Worm (Caenorhabditis elegans): Measurements from ENCODE around the gene C17C3.3.
A peak's percentile ranks its signal among the peaks of the same experiment; 100 is the strongest.

The C17C3.3 gene

ce11 chrII:5551517-5551916 is 10.0 kb upstream of the C17C3.3 start, which contains the start of gene C17C3.5:
C17C3.5 (plus strand) TSS chrII:5551817.
- no peak for TF ChIP-seq snpc-1.1 (tag; optimal IDR thresholded peaks at IDR 0.05; ENCODE audit: insufficient read depth)
- TF ChIP-seq Y67H2A.10 (GFP tag; conservative IDR thresholded peaks at IDR 0.05), result no peak
- no peak for TF ChIP-seq ztf-18 (tag; optimal IDR thresholded peaks at IDR 0.05)
- no peak for TF ChIP-seq dox-1 (GFP tag; IDR thresholded peaks at IDR 0.05)
- no peak for TF ChIP-seq D2030.7 (GFP tag; IDR thresholded peaks at IDR 0.05)
- TF ChIP-seq unc-130 (GFP tag; optimal IDR thresholded peaks at IDR 0.05), result no peak
- no peak for TF ChIP-seq pbrm-1 (GFP tag; IDR thresholded peaks at IDR 0.05)
- TF ChIP-seq hsf-1 (GFP tag; IDR thresholded peaks at IDR 0.05), result no peak
- no peak for TF ChIP-seq nfya-1 (tag; optimal IDR thresholded peaks at IDR 0.05; ENCODE audit: borderline replicate concordance, insufficient read depth)
- no peak for TF ChIP-seq C17E4.6 (GFP tag; IDR thresholded peaks at IDR 0.05)
- no peak for TF ChIP-seq F49E8.2 (tag; optimal IDR thresholded peaks at IDR 0.05; ENCODE audit: insufficient read depth)
- no peak for TF ChIP-seq attf-5 (GFP tag; optimal IDR thresholded peaks at IDR 0.05)
- TF ChIP-seq B0019.2 (GFP tag; conservative IDR thresholded peaks at IDR 0.05), result no peak

- peak; percentile 2 for TF ChIP-seq nhr-80 (tag; optimal IDR thresholded peaks at IDR 0.05)
- no peak for TF ChIP-seq ztf-6 (GFP tag; IDR thresholded peaks at IDR 0.05)
Measured at ce11 chrII:5553531-5553930, 8.0 kb upstream of the C17C3.3 start.

DNA sequence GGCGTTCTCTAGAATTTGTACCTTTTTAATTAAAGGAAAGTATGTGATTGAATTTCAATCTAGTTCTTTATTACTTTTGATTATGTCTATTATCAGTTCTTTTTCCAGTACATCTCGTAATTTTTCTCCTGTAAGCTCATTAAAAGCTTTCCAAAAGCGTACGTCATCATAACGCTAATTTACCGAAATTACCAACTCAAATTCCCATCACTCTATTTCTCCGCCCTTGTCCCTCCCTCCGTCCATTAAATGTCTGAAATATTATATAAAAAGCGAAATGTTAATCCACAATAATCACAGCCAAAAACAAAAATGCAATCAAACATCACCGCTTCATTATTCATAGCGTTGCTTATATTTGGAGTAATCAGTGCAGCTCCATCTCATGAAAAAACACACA is 7.2 kb upstream of the C17C3.3 start, which contains the start of gene ins-12:
Gene ins-12 (plus strand): TSS at position 301 of the 400 bp plus-strand sequence.
- TF ChIP-seq hlh-12 (tag; optimal IDR thresholded peaks at IDR 0.05), result no peak
- TF ChIP-seq sdz-38 (tag; optimal IDR thresholded peaks at IDR 0.05), result no peak
- no peak for TF ChIP-seq zfh-2 (GFP tag; conservative IDR thresholded peaks at IDR 0.05)
- TF ChIP-seq nfya-1 (tag; optimal IDR thresholded peaks at IDR 0.05; ENCODE audit: borderline replicate concordance, insufficient read depth), result no peak
- TF ChIP-seq lin-40 (tag; optimal IDR thresholded peaks at IDR 0.05), result no peak
- TF ChIP-seq C17E4.6 (GFP tag; IDR thresholded peaks at IDR 0.05), result no peak
- no peak for TF ChIP-seq madf-10 (tag; optimal IDR thresholded peaks at IDR 0.05)
- no peak for TF ChIP-seq B0035.1 (tag; optimal IDR thresholded peaks at IDR 0.05)
- no peak for TF ChIP-seq egl-18 (GFP tag; IDR thresholded peaks at IDR 0.05)
- TF ChIP-seq B0019.2 (GFP tag; conservative IDR thresholded peaks at IDR 0.05), result no peak
- no peak for TF ChIP-seq B0336.3 (GFP tag; IDR thresholded peaks at IDR 0.05)
- no peak for TF ChIP-seq snpc-3.4 (tag; optimal IDR thresholded peaks at IDR 0.05)
- no peak for TF ChIP-seq ama-1 (optimal IDR thresholded peaks at IDR 0.05)
- TF ChIP-seq ama-1 (GFP tag; optimal IDR thresholded peaks at IDR 0.05), result no peak
- TF ChIP-seq F55B11.4 (tag; optimal IDR thresholded peaks at IDR 0.05; ENCODE audit: borderline replicate concordance, insufficient read depth), result no peak
- TF ChIP-seq rcor-1 (GFP tag; IDR thresholded peaks at IDR 0.05), result no peak
- TF ChIP-seq rpc-1 (optimal IDR thresholded peaks at IDR 0.05), result no peak
- TF ChIP-seq rpc-1 (tag; optimal IDR thresholded peaks at IDR 0.05), result no peak
- TF ChIP-seq Y53F4B.3 (GFP tag; IDR thresholded peaks at IDR 0.05), result no peak
- no peak for TF ChIP-seq cebp-2 (GFP tag; IDR thresholded peaks at IDR 0.05)
- no peak for TF ChIP-seq hmg-20 (GFP tag; IDR thresholded peaks at IDR 0.05)

- peak; percentile 11 for TF ChIP-seq unc-62 (GFP tag; optimal IDR thresholded peaks at IDR 0.05)
- no peak for TF ChIP-seq ceh-40 (GFP tag; IDR thresholded peaks at IDR 0.05)
- TF ChIP-seq attf-6 (GFP tag; IDR thresholded peaks at IDR 0.05), result no peak
- TF ChIP-seq ceh-100 (GFP tag; IDR thresholded peaks at IDR 0.05), result no peak
- TF ChIP-seq ztf-25 (GFP tag; IDR thresholded peaks at IDR 0.05), result no peak
- TF ChIP-seq mxl-1 (tag; optimal IDR thresholded peaks at IDR 0.05), result no peak
- TF ChIP-seq nhr-80 (tag; optimal IDR thresholded peaks at IDR 0.05), result peak; percentile 27
- TF ChIP-seq aptf-3 (GFP tag; IDR thresholded peaks at IDR 0.05), result no peak
- no peak for TF ChIP-seq Y67H2A.10 (GFP tag; conservative IDR thresholded peaks at IDR 0.05)
- no peak for TF ChIP-seq F55B11.4 (tag; optimal IDR thresholded peaks at IDR 0.05; ENCODE audit: borderline replicate concordance, insufficient read depth)
- TF ChIP-seq ztf-6 (GFP tag; IDR thresholded peaks at IDR 0.05), result no peak
- TF ChIP-seq Y95B8A.8 (GFP tag; IDR thresholded peaks at IDR 0.05), result no peak
- TF ChIP-seq Y56A3A.18 (GFP tag; IDR thresholded peaks at IDR 0.05), result no peak
- no peak for TF ChIP-seq attf-5 (GFP tag; optimal IDR thresholded peaks at IDR 0.05)
Measured at ce11 chrII:5554788-5555187, 6.7 kb upstream of the C17C3.3 start.
